Fruit fly (Drosophila melanogaster) whole organism, embryonic: Measurements from ENCODE around the gene Mtr3.

Experiments used
- Ada2b ChIP-seq: fragments of 200-800 bp; sonication (Bioruptor generic); IDR thresholded peaks from 2 replicates; pipeline ENCODE4 v1.3.6; 2022; ENCODE audit warnings: missing biosample characterization, missing genetic modification characterization
- CG10543 ChIP-seq: fragments of 200-800 bp; sonication (Bioruptor generic); optimal IDR thresholded peaks from 3 replicates; lab custom pipeline; 2017; ENCODE audit warnings: missing biosample characterization, mild to moderate bottlenecking, missing genetic modification characterization, moderate library complexity
- CG12659 ChIP-seq: fragments of 200-800 bp; sonication (Bioruptor generic); optimal IDR thresholded peaks from 3 replicates; lab custom pipeline; 2017; ENCODE audit warnings: mild to moderate bottlenecking, missing biosample characterization, missing genetic modification reagents, missing genetic modification characterization
- CG15073 ChIP-seq: fragments of 200-800 bp; sonication (Bioruptor generic); optimal IDR thresholded peaks from 2 replicates; lab custom pipeline; 2016; ENCODE audit warnings: missing biosample characterization, missing genetic modification characterization
- CG1792 ChIP-seq: fragments of 200-800 bp; sonication (Bioruptor generic); optimal IDR thresholded peaks from 2 replicates; lab custom pipeline; 2016; ENCODE audit warnings: missing biosample characterization, missing genetic modification characterization
- CG3065 ChIP-seq: fragments of 200-800 bp; sonication (Bioruptor generic); optimal IDR thresholded peaks from 2 replicates; lab custom pipeline; 2016; ENCODE audit warnings: missing biosample characterization, missing genetic modification characterization
- CG32532 ChIP-seq: fragments of 200-800 bp; sonication (Bioruptor generic); IDR thresholded peaks from 2 replicates; pipeline ENCODE4 v1.3.6; 2022; ENCODE audit warnings: missing biosample characterization, missing genetic modification characterization
- CG3847 ChIP-seq: fragments of 200-800 bp; sonication (Bioruptor generic); IDR thresholded peaks from 2 replicates; pipeline ENCODE4 v1.3.6; 2022; ENCODE audit warnings: missing biosample characterization, missing genetic modification characterization
- CG6272 ChIP-seq: fragments of 200-800 bp; sonication (Bioruptor generic); IDR thresholded peaks from 2 replicates; pipeline ENCODE4 v1.3.6; 2022; ENCODE audit warnings: missing biosample characterization, missing genetic modification characterization
- CG8478 ChIP-seq: fragments of >200 bp; optimal IDR thresholded peaks from 2 replicates; lab custom pipeline; 2018
- Dp ChIP-seq: fragments of 200-800 bp; sonication (Bioruptor generic); optimal IDR thresholded peaks from 2 replicates; lab custom pipeline; 2018; ENCODE audit warnings: missing biosample characterization, mild to moderate bottlenecking, missing genetic modification characterization, moderate library complexity
- Eip74EF ChIP-seq, 2 experiments: fragments of 200-800 bp in 1 of 2; fragments of >200 bp in 1 of 2; sonication (Bioruptor generic) in 1 of 2; optimal IDR thresholded peaks; 2 replicates each; lab custom pipeline; 2017 to 2019; ENCODE audit warnings: missing biosample characterization in 2 of 2, missing genetic modification characterization in 2 of 2, mild to moderate bottlenecking in 1 of 2, moderate library complexity in 1 of 2
- MESR4 ChIP-seq: fragments of 200-800 bp; sonication (Bioruptor generic); optimal IDR thresholded peaks from 2 replicates; lab custom pipeline; 2018; ENCODE audit warnings: missing biosample characterization, mild to moderate bottlenecking, missing genetic modification characterization, moderate library complexity
- Mad ChIP-seq: fragments of 200-800 bp; sonication (Bioruptor generic); optimal IDR thresholded peaks from 2 replicates; lab custom pipeline; 2016; ENCODE audit warnings: missing biosample characterization, missing genetic modification characterization
- Meics ChIP-seq: fragments of 200-800 bp; sonication (Bioruptor generic); optimal IDR thresholded peaks from 2 replicates; lab custom pipeline; 2017; ENCODE audit warnings: missing biosample characterization, mild to moderate bottlenecking, missing genetic modification characterization
- NFAT ChIP-seq: fragments of 200-800 bp; sonication (Bioruptor generic); IDR thresholded peaks from 2 replicates; pipeline ENCODE4 v1.3.6; 2022; ENCODE audit warnings: missing biosample characterization, missing genetic modification characterization
- Pdp1 ChIP-seq, 2 experiments: fragments of 200-800 bp; sonication (Bioruptor generic); optimal IDR thresholded peaks; 3 replicates each; lab custom pipeline; 2016; ENCODE audit warnings: missing biosample characterization in 2 of 2, missing genetic modification characterization in 2 of 2, mild to moderate bottlenecking in 1 of 2, moderate library complexity in 1 of 2
- TFAM ChIP-seq: fragments of 200-800 bp; sonication (Bioruptor generic); optimal IDR thresholded peaks from 2 replicates; lab custom pipeline; 2017; ENCODE audit warnings: missing biosample characterization, missing genetic modification characterization, inconsistent platforms
- dan ChIP-seq: fragments of 200-800 bp; sonication (Bioruptor generic); IDR thresholded peaks from 2 replicates; pipeline ENCODE4 v1.3.6; 2022; ENCODE audit warnings: missing biosample characterization, missing genetic modification characterization
- dpn ChIP-seq, 2 experiments: fragments of 200-800 bp; sonication (Bioruptor generic); optimal IDR thresholded peaks; 3 replicates each; lab custom pipeline; 2016; ENCODE audit warnings: missing biosample characterization in 2 of 2, missing genetic modification characterization in 2 of 2
- grn ChIP-seq: fragments of 200-800 bp; sonication (Bioruptor generic); optimal IDR thresholded peaks from 3 replicates; lab custom pipeline; 2017; ENCODE audit warnings: missing biosample characterization, missing genetic modification characterization
- hkb ChIP-seq, 2 experiments: fragments of 200-800 bp in 1 of 2; fragments of >200 bp in 1 of 2; sonication (Bioruptor generic) in 1 of 2; IDR thresholded peaks in 1 of 2; optimal IDR thresholded peaks in 1 of 2; 2 replicates each; pipeline versions ENCODE4 v1.3.6 to Lab custom; 2017 to 2022; ENCODE audit warnings: missing biosample characterization in 1 of 2, missing genetic modification characterization in 1 of 2
- jumu ChIP-seq: fragments of 200-800 bp; sonication (Bioruptor generic); optimal IDR thresholded peaks from 3 replicates; lab custom pipeline; 2016; ENCODE audit warnings: missing biosample characterization, missing genetic modification characterization
- mirr ChIP-seq: fragments of 200-800 bp; sonication (Bioruptor generic); optimal IDR thresholded peaks from 3 replicates; lab custom pipeline; 2018; ENCODE audit warnings: missing biosample characterization, mild to moderate bottlenecking, missing genetic modification characterization
- nerfin-1 ChIP-seq: fragments of 200-800 bp; sonication (Bioruptor generic); optimal IDR thresholded peaks from 3 replicates; lab custom pipeline; 2019; ENCODE audit warnings: missing biosample characterization, mild to moderate bottlenecking, missing genetic modification characterization, moderate library complexity
- sc ChIP-seq, 3 experiments: fragments of >200 bp in 2 of 3; fragments of 200-800 bp in 1 of 3; sonication (Bioruptor generic) in 1 of 3; optimal IDR thresholded peaks; 2 replicates in 2 of 3; 3 replicates in 1 of 3; lab custom pipeline; 2017; ENCODE audit warnings: mild to moderate bottlenecking in 1 of 3, missing biosample characterization in 1 of 3, missing genetic modification characterization in 1 of 3, missing genetic modification reagents in 1 of 3
- slp2 ChIP-seq: fragments of 200-800 bp; sonication (Bioruptor generic); optimal IDR thresholded peaks from 2 replicates; lab custom pipeline; 2016; ENCODE audit warnings: missing biosample characterization, missing genetic modification characterization
- tx ChIP-seq: fragments of 200-800 bp; sonication (Bioruptor generic); optimal IDR thresholded peaks from 2 replicates; lab custom pipeline; 2016; ENCODE audit warnings: missing biosample characterization, missing genetic modification characterization
- vvl ChIP-seq: fragments of 200-800 bp; sonication (Bioruptor generic); IDR thresholded peaks from 2 replicates; pipeline ENCODE4 v1.3.6; 2022; ENCODE audit warnings: missing biosample characterization, missing genetic modification characterization
- zen2 ChIP-seq: fragments of 200-800 bp; sonication (Bioruptor generic); IDR thresholded peaks from 3 replicates; pipeline ENCODE4 v1.3.6; 2022; ENCODE audit warnings: missing biosample characterization, missing genetic modification characterization; ENCODE audit not compliant: partially characterized antibody

Gene Mtr3

DNA sequence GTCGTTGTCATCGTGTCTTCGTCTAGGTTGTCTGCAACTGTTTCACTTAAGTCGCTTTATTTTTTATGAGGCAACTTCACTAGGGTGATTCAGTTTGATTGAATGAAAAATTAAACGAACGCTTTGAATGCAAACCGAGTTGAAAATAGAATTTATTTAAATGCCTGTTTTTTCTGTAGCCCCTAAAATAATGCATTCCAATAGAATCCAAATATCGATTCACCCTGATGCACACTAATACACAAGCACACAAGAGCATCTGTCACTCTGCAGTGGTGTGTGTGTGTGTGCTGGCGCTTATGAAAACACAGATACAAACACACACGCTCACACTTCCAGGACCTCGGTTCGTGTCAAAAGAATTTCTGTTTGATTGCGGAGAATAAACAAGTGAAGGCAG, 48.3 kb upstream of the Mtr3 start (continued):
- TF ChIP-seq dan (GFP tag; lab: Robert Waterston, UW), result no peak
- TF ChIP-seq, all 482 proteins: peak for 50

- TF ChIP-seq slp2 (GFP tag; lab: Kevin White, UChicago) (no peak), mirr (no peak)
These were observed 42.2 kb upstream of the Mtr3 start, which contains the start of gene CG42263 for dm6 chr3L:19955699-19956098. CG42263 (minus strand) TSS chr3L:19955799.

DNA sequence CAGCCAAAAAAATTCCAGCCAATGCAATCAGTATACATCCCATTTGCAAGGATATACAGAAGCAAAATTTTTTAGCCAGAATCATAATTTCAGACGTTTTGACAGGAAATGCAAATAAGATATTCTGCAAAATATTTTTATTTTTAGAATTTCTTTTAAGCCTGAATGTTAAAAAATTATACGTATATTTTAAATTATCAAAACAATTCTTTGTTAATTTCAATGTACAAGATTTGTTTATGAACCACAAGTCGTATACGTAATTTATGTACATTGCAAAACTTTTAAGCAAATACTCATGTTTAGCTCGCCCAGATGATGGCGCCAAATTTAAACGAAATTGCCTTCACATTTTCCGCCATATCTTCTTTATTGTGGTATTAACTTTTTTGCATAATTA, 40.9 kb upstream of the Mtr3 start, which contains the start of gene CG42654:
TSS of gene CG42654 (minus strand) at position 101 of the 400 bp plus-strand sequence.
- no peak for TF ChIP-seq CG32532 (GFP tag; lab: Robert Waterston, UW)
- no peak for TF ChIP-seq zen2 (GFP tag; lab: Robert Waterston, UW)
- TF ChIP-seq nerfin-1 (tag; lab: Kevin White, UChicago), result no peak
- TF ChIP-seq grn (GFP tag; lab: Kevin White, UChicago), result no peak
- TF ChIP-seq MESR4 (GFP tag; lab: Kevin White, UChicago), result no peak
- no peak for TF ChIP-seq hkb (optimal IDR thresholded peaks at IDR 0.05; lab: Kevin White, UChicago)
- TF ChIP-seq hkb (GFP tag; IDR thresholded peaks at IDR 0.05; lab: Robert Waterston, UW), result no peak
- TF ChIP-seq CG8478 (lab: Kevin White, UChicago), result no peak
- no peak for TF ChIP-seq vvl (GFP tag; lab: Robert Waterston, UW)
- no peak for TF ChIP-seq sc (optimal IDR thresholded peaks at IDR 0.05; lab: Kevin White, UChicago)
- no peak for TF ChIP-seq sc (GFP tag; optimal IDR thresholded peaks at IDR 0.05; lab: Kevin White, UChicago)
- TF ChIP-seq jumu (GFP tag; lab: Kevin White, UChicago), result no peak
- TF ChIP-seq Pdp1 (GFP tag; optimal IDR thresholded peaks at IDR 0.05; lab: Kevin White, UChicago), result no peak
- no peak for TF ChIP-seq Dp (GFP tag; lab: Kevin White, UChicago)
- TF ChIP-seq dpn (GFP tag; optimal IDR thresholded peaks at IDR 0.05; lab: Kevin White, UChicago), result no peak
- TF ChIP-seq CG15073 (GFP tag; lab: Kevin White, UChicago), result no peak

DNA sequence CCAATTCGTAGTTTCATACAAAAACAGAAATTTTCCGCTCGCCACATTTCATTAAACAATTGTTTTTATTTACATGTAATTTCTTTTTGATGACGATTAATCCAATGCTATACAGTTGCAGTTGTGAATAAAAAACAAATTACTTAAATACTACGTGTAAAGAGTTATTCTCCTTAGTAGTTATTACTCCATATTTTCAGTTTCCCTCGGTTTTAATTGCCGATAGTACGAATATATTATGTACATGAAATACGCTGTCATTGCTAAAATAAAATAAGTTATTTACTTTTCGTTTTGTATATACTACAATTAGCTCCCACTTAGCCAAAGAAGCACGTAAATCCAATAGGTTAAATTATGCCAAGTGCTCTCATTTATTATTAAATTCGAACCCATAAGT, 40.1 kb upstream of the Mtr3 start, which contains the start of gene CG42655:
TSS of gene CG42655 (minus strand) at position 101 of the 400 bp plus-strand sequence.
- no peak for TF ChIP-seq Mad (GFP tag; lab: Kevin White, UChicago)
- no peak for TF ChIP-seq Meics (GFP tag; lab: Kevin White, UChicago)
- TF ChIP-seq CG1792, result no peak
- TF ChIP-seq Eip74EF (GFP tag; optimal IDR thresholded peaks at IDR 0.05; lab: Kevin White, UChicago), result no peak
- TF ChIP-seq, all 482 proteins: peak for 0

- no peak for TF ChIP-seq TFAM (GFP tag; lab: Kevin White, UChicago)
- TF ChIP-seq CG3065 (GFP tag; lab: Kevin White, UChicago), result no peak
- TF ChIP-seq CG12659 (GFP tag; lab: Kevin White, UChicago), result no peak
- TF ChIP-seq tx (GFP tag; lab: Kevin White, UChicago), result no peak
- no peak for TF ChIP-seq CG10543 (GFP tag; lab: Kevin White, UChicago)
- TF ChIP-seq CG3847 (GFP tag; lab: Robert Waterston, UW), result no peak
These were observed 39.2 kb upstream of the Mtr3 start, which contains the start of gene CG33710 for dm6 chr3L:19952690-19953089. CG33710 (minus strand) TSS chr3L:19952790.

dm6 chr3L:19951868-19952267, 38.4 kb upstream of the Mtr3 start, which contains the start of gene CG34258:
CG34258 (minus strand) TSS chr3L:19951968.
- TF ChIP-seq NFAT (no peak), CG6272 (GFP tag; lab: Robert Waterston, UW) (no peak), Ada2b (GFP tag; lab: Robert Waterston, UW) (no peak)
